Worm (Caenorhabditis elegans): Measurements from ENCODE around the gene F49C12.9.
"Not testable (repeated sequence)": the region's sequence is repeated elsewhere in the genome, so short reads cannot be mapped to it uniquely, and the experiment has no call there.

The F49C12.9 gene

ce11 chrIV:9303994-9304393 lies 12.0 kb downstream of the F49C12.9 start, which contains the start of gene F49C12.4:
Gene F49C12.4 (minus strand): TSS chrIV:9304094.
- TF ChIP-seq nhr-76 (tag; optimal IDR thresholded peaks at IDR 0.05), result no peak
- no peak for TF ChIP-seq ztf-11 (tag; optimal IDR thresholded peaks at IDR 0.05)
- no peak for TF ChIP-seq nhr-12 (tag; optimal IDR thresholded peaks at IDR 0.05)
- no peak for TF ChIP-seq drap-1 (GFP tag; optimal IDR thresholded peaks at IDR 0.05)
- peak; percentile 61 for TF ChIP-seq elt-1 (tag; optimal IDR thresholded peaks at IDR 0.05; ENCODE audit: borderline replicate concordance, insufficient read depth)

ce11 chrIV:9300127-9300526 lies 15.9 kb downstream of the F49C12.9 start, which contains the start of gene F49C12.3:
Gene F49C12.3 (plus strand): TSS chrIV:9300427.
- TF ChIP-seq snpc-4 (tag; optimal IDR thresholded peaks at IDR 0.05) (no peak), ces-1 (GFP tag; optimal IDR thresholded peaks at IDR 0.05) (no peak), unc-39 (tag; optimal IDR thresholded peaks at IDR 0.05) (no peak), ceh-43 (GFP tag; optimal IDR thresholded peaks at IDR 0.05) (no peak), ceh-83 (GFP tag; optimal IDR thresholded peaks at IDR 0.05) (no peak), cnd-1 (tag; optimal IDR thresholded peaks at IDR 0.05) (no peak), ham-2 (GFP tag; optimal IDR thresholded peaks at IDR 0.05) (no peak), blmp-1 (tag; optimal IDR thresholded peaks at IDR 0.05) (no peak), pha-4 (tag; optimal IDR thresholded peaks at IDR 0.05) (no peak), nhr-76 (tag; optimal IDR thresholded peaks at IDR 0.05) (no peak), nhr-28 (tag; optimal IDR thresholded peaks at IDR 0.05) (no peak), lin-13 (tag; optimal IDR thresholded peaks at IDR 0.05) (no peak), elt-1 (tag; optimal IDR thresholded peaks at IDR 0.05; ENCODE audit: borderline replicate concordance, insufficient read depth) (no peak), ztf-11 (tag; optimal IDR thresholded peaks at IDR 0.05) (no peak), unc-120 (tag; optimal IDR thresholded peaks at IDR 0.05; ENCODE audit: poor library complexity, severe bottlenecking) (no peak), M03D4.4 (tag; optimal IDR thresholded peaks at IDR 0.05) (no peak), hlh-1 (tag; optimal IDR thresholded peaks at IDR 0.05) (no peak), mep-1 (tag; optimal IDR thresholded peaks at IDR 0.05) (no peak), flh-1 (GFP tag; optimal IDR thresholded peaks at IDR 0.05) (no peak)

ce11 chrIV:9299145-9299544 lies 16.9 kb downstream of the F49C12.9 start, which contains the start of gene F49C12.2:
Gene F49C12.2 (minus strand): TSS chrIV:9299245.
- TF ChIP-seq nhr-2 (tag; optimal IDR thresholded peaks at IDR 0.05), result no peak
- TF ChIP-seq unc-62 (GFP tag; optimal IDR thresholded peaks at IDR 0.05), result no peak
- no peak for TF ChIP-seq bed-3 (GFP tag; optimal IDR thresholded peaks at IDR 0.05)
- no peak for TF ChIP-seq drap-1 (GFP tag; optimal IDR thresholded peaks at IDR 0.05)

ce11 chrIV:9296285-9296684 lies 19.7 kb downstream of the F49C12.9 start, which contains the start of gene F49C12.1:
Gene F49C12.1 (minus strand): TSS chrIV:9296354.
- TF ChIP-seq unc-62 (GFP tag; optimal IDR thresholded peaks at IDR 0.05) (no peak), snpc-4 (tag; optimal IDR thresholded peaks at IDR 0.05) (no peak), M03D4.4 (tag; optimal IDR thresholded peaks at IDR 0.05) (no peak), nhr-76 (tag; optimal IDR thresholded peaks at IDR 0.05) (no peak), nhr-2 (tag; optimal IDR thresholded peaks at IDR 0.05) (no peak), mep-1 (tag; optimal IDR thresholded peaks at IDR 0.05) (no peak), unc-120 (tag; optimal IDR thresholded peaks at IDR 0.05; ENCODE audit: poor library complexity, severe bottlenecking) (no peak), drap-1 (GFP tag; optimal IDR thresholded peaks at IDR 0.05) (no peak), elt-1 (tag; optimal IDR thresholded peaks at IDR 0.05; ENCODE audit: borderline replicate concordance, insufficient read depth) (no peak), ces-1 (GFP tag; optimal IDR thresholded peaks at IDR 0.05) (no peak), mls-2 (tag; optimal IDR thresholded peaks at IDR 0.05) (no peak), elt-3 (tag; optimal IDR thresholded peaks at IDR 0.05) (no peak), lsy-2 (tag; optimal IDR thresholded peaks at IDR 0.05) (no peak), lin-32 (GFP tag; optimal IDR thresholded peaks at IDR 0.05) (no peak), tbx-8 (GFP tag; optimal IDR thresholded peaks at IDR 0.05) (no peak)

ce11 chrIV:9293825-9294224 lies 22.2 kb downstream of the F49C12.9 start, which contains the start of gene nhr-264:
Gene nhr-264 (minus strand): TSS chrIV:9293925.
- TF ChIP-seq zip-8 (tag; optimal IDR thresholded peaks at IDR 0.05); M03D4.4 (tag; optimal IDR thresholded peaks at IDR 0.05); tbx-8 (GFP tag; optimal IDR thresholded peaks at IDR 0.05): not testable (repeated sequence)

ce11 chrIV:9289635-9290034 lies 26.4 kb downstream of the F49C12.9 start:
- TF ChIP-seq sem-2 (GFP tag; optimal IDR thresholded peaks at IDR 0.05) (no peak), ztf-11 (tag; optimal IDR thresholded peaks at IDR 0.05) (no peak), bed-3 (GFP tag; optimal IDR thresholded peaks at IDR 0.05) (no peak), mep-1 (tag; optimal IDR thresholded peaks at IDR 0.05) (no peak), ces-1 (GFP tag; optimal IDR thresholded peaks at IDR 0.05) (no peak), elt-1 (tag; optimal IDR thresholded peaks at IDR 0.05; ENCODE audit: borderline replicate concordance, insufficient read depth) (no peak), nhr-237 (tag; optimal IDR thresholded peaks at IDR 0.05) (no peak), unc-120 (tag; optimal IDR thresholded peaks at IDR 0.05; ENCODE audit: poor library complexity, severe bottlenecking) (no peak), flh-1 (GFP tag; optimal IDR thresholded peaks at IDR 0.05) (no peak), nhr-2 (tag; optimal IDR thresholded peaks at IDR 0.05) (no peak), ceh-39 (tag; optimal IDR thresholded peaks at IDR 0.05) (no peak), nhr-12 (tag; optimal IDR thresholded peaks at IDR 0.05) (no peak), lin-13 (tag; optimal IDR thresholded peaks at IDR 0.05) (no peak), mls-2 (tag; optimal IDR thresholded peaks at IDR 0.05) (no peak), lin-32 (GFP tag; optimal IDR thresholded peaks at IDR 0.05) (no peak), lsy-2 (tag; optimal IDR thresholded peaks at IDR 0.05) (no peak), blmp-1 (tag; optimal IDR thresholded peaks at IDR 0.05) (no peak), unc-62 (GFP tag; optimal IDR thresholded peaks at IDR 0.05) (no peak), unc-39 (tag; optimal IDR thresholded peaks at IDR 0.05) (no peak)
